Worm (Caenorhabditis elegans): ENCODE data around the gene fbxa-214.

Gene fbxa-214

ce11 chrV:6055289-6055688 is 14.6 kb downstream of the fbxa-214 start, which contains the start of gene srd-20 (continued):
- TF ChIP-seq efl-1 (GFP tag; optimal IDR thresholded peaks at IDR 0.05), result no peak
- TF ChIP-seq F22D6.2 (tag; optimal IDR thresholded peaks at IDR 0.05), result no peak

- TF ChIP-seq ceh-58 (GFP tag; IDR thresholded peaks at IDR 0.05) (no peak), lin-35 (GFP tag; optimal IDR thresholded peaks at IDR 0.05) (no peak), aptf-2 (GFP tag; conservative IDR thresholded peaks at IDR 0.05) (no peak), sdz-38 (tag; optimal IDR thresholded peaks at IDR 0.05) (no peak), mxl-1 (tag; optimal IDR thresholded peaks at IDR 0.05) (no peak), nhr-80 (tag; optimal IDR thresholded peaks at IDR 0.05) (peak; percentile 94), Y56A3A.18 (GFP tag; IDR thresholded peaks at IDR 0.05) (no peak), atf-7 (tag; optimal IDR thresholded peaks at IDR 0.05) (no peak), mel-28 (tag; optimal IDR thresholded peaks at IDR 0.05; ENCODE audit: borderline replicate concordance) (no peak), somi-1 (GFP tag; optimal IDR thresholded peaks at IDR 0.05) (no peak), dox-1 (GFP tag; IDR thresholded peaks at IDR 0.05) (no peak; the same call in 1 of the 2 replicates), lsy-27 (tag; optimal IDR thresholded peaks at IDR 0.05; ENCODE audit: borderline replicate concordance, insufficient read depth) (no peak), tlf-1 (GFP tag; optimal IDR thresholded peaks at IDR 0.05) (no peak), nfya-2 (GFP tag; IDR thresholded peaks at IDR 0.05) (no peak), unc-130 (GFP tag; optimal IDR thresholded peaks at IDR 0.05) (no peak), B0035.1 (tag; optimal IDR thresholded peaks at IDR 0.05) (no peak), ccch-3 (GFP tag; optimal IDR thresholded peaks at IDR 0.05) (no peak), let-607 (tag; optimal IDR thresholded peaks at IDR 0.05) (no peak), dpff-1 (tag; optimal IDR thresholded peaks at IDR 0.05) (no peak), F33H1.4 (GFP tag; IDR thresholded peaks at IDR 0.05) (no peak), akir-1 (GFP tag; optimal IDR thresholded peaks at IDR 0.05) (no peak), mcd-1 (GFP tag; IDR thresholded peaks at IDR 0.05) (peak; percentile 95), ceh-79 (tag; optimal IDR thresholded peaks at IDR 0.05) (no peak), hrde-1 (tag; optimal IDR thresholded peaks at IDR 0.05; ENCODE audit: borderline replicate concordance) (no peak), repo-1 (tag; optimal IDR thresholded peaks at IDR 0.05) (no peak), cebp-2 (GFP tag; IDR thresholded peaks at IDR 0.05) (no peak), sptf-2 (GFP tag; optimal IDR thresholded peaks at IDR 0.05) (no peak), bed-1 (GFP tag; IDR thresholded peaks at IDR 0.05) (no peak), F49E8.2 (tag; optimal IDR thresholded peaks at IDR 0.05; ENCODE audit: insufficient read depth) (no peak), ceh-91 (GFP tag; IDR thresholded peaks at IDR 0.05) (no peak), D2030.7 (GFP tag; IDR thresholded peaks at IDR 0.05) (no peak), lsl-1 (GFP tag; optimal IDR thresholded peaks at IDR 0.05) (peak; percentile 37), F10E7.11 (tag; optimal IDR thresholded peaks at IDR 0.05) (no peak), hmg-1.2 (GFP tag; IDR thresholded peaks at IDR 0.05) (peak; percentile 86; the same call in 1 of the 2 replicates), dpl-1 (GFP tag; optimal IDR thresholded peaks at IDR 0.05) (no peak), lin-54 (GFP tag; optimal IDR thresholded peaks at IDR 0.05) (no peak), pha-4 (tag; optimal IDR thresholded peaks at IDR 0.05) (no peak), tbx-9 (tag; optimal IDR thresholded peaks at IDR 0.05; ENCODE audit: borderline replicate concordance) (no peak), snpc-3.4 (tag; optimal IDR thresholded peaks at IDR 0.05) (no peak), Y67H2A.10 (GFP tag; conservative IDR thresholded peaks at IDR 0.05) (no peak), chd-7 (tag; optimal IDR thresholded peaks at IDR 0.05) (no peak), him-1 (tag; optimal IDR thresholded peaks at IDR 0.05) (no peak), F37B4.10 (GFP tag; IDR thresholded peaks at IDR 0.05) (no peak), aptf-3 (GFP tag; IDR thresholded peaks at IDR 0.05) (no peak), sea-2 (GFP tag; IDR thresholded peaks at IDR 0.05) (no peak)
Measured at ce11 chrV:6053188-6053687, 16.6 kb downstream of the fbxa-214 start, which contains the start of gene seip-1. seip-1 (minus strand) TSS chrV:6053238.
